Worm (Caenorhabditis elegans): Measurements from ENCODE around the gene smk-1.

ce11 chrV:8623754-8624153, 16.2 kb downstream of the smk-1 start, which contains the start of gene F41E6.17:
- TF ChIP-seq pha-4 (tag; optimal IDR thresholded peaks at IDR 0.05) = no peak
- TF ChIP-seq nhr-76 (tag; optimal IDR thresholded peaks at IDR 0.05) = no peak
- TF ChIP-seq snpc-4 (tag; optimal IDR thresholded peaks at IDR 0.05) = no peak
- TF ChIP-seq nhr-12 (tag; optimal IDR thresholded peaks at IDR 0.05) = no peak
- no peak for TF ChIP-seq mep-1 (tag; optimal IDR thresholded peaks at IDR 0.05)
- TF ChIP-seq M03D4.4 (tag; optimal IDR thresholded peaks at IDR 0.05) = no peak
- no peak for TF ChIP-seq flh-1 (GFP tag; optimal IDR thresholded peaks at IDR 0.05)

All from whole organism, mixed stage, embryonic.